Fruit fly (Drosophila melanogaster) S2 (cell line): Measurements from ENCODE around the gene CG46520.
"Not testable (repeated sequence)": the region's sequence is repeated elsewhere in the genome, so short reads cannot be mapped to it uniquely, and the experiment has no call there.

Source experiments
- CG8478 ChIP-seq: fragments of >200 bp; optimal IDR thresholded peaks from 2 replicates; lab custom pipeline; 2018
- CTCF ChIP-seq, 2 experiments: fragments of >200 bp; optimal IDR thresholded peaks; 2 replicates each; lab custom pipeline; 2018

dm6 chrX:22212028-22212427 is 24.3 kb upstream of the CG46520 start, which contains the start of gene CG46516:
- not testable (repeated sequence) for TF ChIP-seq CG8478 (lab: Kevin White, UChicago); CTCF (optimal IDR thresholded peaks at IDR 0.05; lab: Kevin White, UChicago)
